Worm (Caenorhabditis elegans): ENCODE data around the gene pqn-70.

- no peak for TF ChIP-seq ceh-36 (tag; optimal IDR thresholded peaks at IDR 0.05)
- TF ChIP-seq ama-1 (optimal IDR thresholded peaks at IDR 0.05) = no peak
- no peak for TF ChIP-seq flt-1 (GFP tag; IDR thresholded peaks at IDR 0.05)
- TF ChIP-seq sea-1 (GFP tag; conservative IDR thresholded peaks at IDR 0.05) = no peak
- TF ChIP-seq ceh-13 (GFP tag; optimal IDR thresholded peaks at IDR 0.05) = no peak
Measured at ce11 chrV:11268791-11269190, 40.3 kb upstream of the pqn-70 start, which contains the start of gene str-115.
